Fruit fly (Drosophila melanogaster) Kc167 (cell line): ENCODE measurements around the gene odd.

ENCODE experiments used
- Myc ChIP-seq: fragments of >200 bp; optimal IDR thresholded peaks from 2 replicates; lab custom pipeline; 2017; ENCODE audit warnings: missing external identifiers
- Sin3A ChIP-seq: fragments of >200 bp; optimal IDR thresholded peaks from 2 replicates; lab custom pipeline; 2018; ENCODE audit warnings: missing external identifiers
- h ChIP-seq: fragments of >200 bp; optimal IDR thresholded peaks from 3 replicates; lab custom pipeline; 2018; ENCODE audit warnings: missing external identifiers
- psq ChIP-seq: fragments of >200 bp; optimal IDR thresholded peaks from 2 replicates; lab custom pipeline; 2017; ENCODE audit warnings: missing external identifiers

DNA sequence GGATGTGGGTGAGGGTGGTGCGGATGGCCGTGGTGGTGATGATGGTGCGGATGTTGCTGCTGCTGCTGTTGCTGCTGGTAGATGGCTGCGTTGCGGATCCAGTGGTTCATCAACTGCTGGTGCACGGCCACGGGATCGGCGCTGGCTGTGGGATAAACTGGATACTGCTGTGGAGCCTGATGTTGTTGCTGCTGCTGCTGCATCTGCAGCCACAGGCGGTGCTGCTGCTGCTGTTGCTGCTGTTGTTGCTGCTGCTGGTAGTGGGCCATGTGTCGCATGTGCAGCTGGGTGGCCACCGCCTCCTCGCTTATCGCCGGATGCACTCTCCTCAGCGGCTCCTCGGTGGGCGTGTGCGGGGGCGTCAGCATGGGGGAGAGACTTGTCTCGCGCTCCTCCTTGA, 883 bp downstream of the odd start:
- TF ChIP-seq h (no peak), psq (no peak), Myc (lab: Kevin White, UChicago) (no peak), Sin3A (lab: Kevin White, UChicago) (no peak)
